Fruit fly (Drosophila melanogaster): ENCODE results near the gene 5-HT2A.

Gene 5-HT2A

DNA sequence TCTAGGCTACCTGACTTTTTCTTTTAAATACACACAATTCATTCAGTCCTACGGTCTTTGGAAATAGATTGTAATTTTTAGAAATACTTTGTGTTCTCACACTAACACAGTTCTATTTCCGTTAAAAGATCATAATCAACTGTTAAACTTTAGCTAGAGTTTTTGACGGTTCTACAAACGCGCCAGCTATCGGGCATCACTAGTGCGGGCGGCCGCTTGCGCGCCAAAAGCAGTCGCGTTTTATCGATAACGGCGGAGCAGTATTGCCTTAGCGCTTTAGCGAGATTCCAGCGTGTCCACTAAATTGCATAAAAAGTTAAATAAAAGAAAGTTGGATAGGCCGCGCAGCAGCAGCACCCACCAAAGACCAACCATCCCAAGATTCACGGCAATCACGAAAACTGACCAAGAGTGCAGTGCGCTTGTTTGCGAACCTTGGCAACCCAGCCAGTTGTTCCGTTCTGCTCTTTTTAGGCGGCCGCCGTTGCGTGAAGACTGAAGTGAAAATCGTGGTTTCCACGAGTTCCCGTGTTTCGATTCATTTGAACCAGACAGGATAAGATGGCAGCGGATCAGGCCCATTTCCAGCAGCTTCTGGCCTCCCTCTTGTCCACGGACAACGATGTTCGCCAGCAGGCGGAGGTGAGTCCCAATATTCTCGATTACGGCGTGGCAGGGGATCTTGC, 36.6 kb downstream of the 5-HT2A start, which contains the start of gene Karybeta3 (continued):
- TF ChIP-seq Hr4 (GFP tag; optimal IDR thresholded peaks at IDR 0.05) (peak; percentile 81), CG4318 (GFP tag; optimal IDR thresholded peaks at IDR 0.05) (no peak), Ets21C (GFP tag; optimal IDR thresholded peaks at IDR 0.05) (peak; percentile 66), CG31627 (GFP tag; optimal IDR thresholded peaks at IDR 0.05) (peak; percentile 82), CG11902 (GFP tag; optimal IDR thresholded peaks at IDR 0.05) (peak; percentile 51), CG6276 (GFP tag; optimal IDR thresholded peaks at IDR 0.05) (no peak), CG8319 (GFP tag; optimal IDR thresholded peaks at IDR 0.05) (peak; percentile 79), vri (GFP tag; optimal IDR thresholded peaks at IDR 0.05) (peak; percentile 33), Sox15 (GFP tag; optimal IDR thresholded peaks at IDR 0.05) (peak; percentile 47), CG3919 (GFP tag; optimal IDR thresholded peaks at IDR 0.05) (no peak), svp (GFP tag) (no peak), Sox14 (GFP tag; optimal IDR thresholded peaks at IDR 0.05) (peak; percentile 87), Eip78C (GFP tag) (peak; percentile 91), dsx (GFP tag; optimal IDR thresholded peaks at IDR 0.05; ENCODE audit: poor library complexity, severe bottlenecking) (no peak), lz (GFP tag; optimal IDR thresholded peaks at IDR 0.05) (peak; percentile 82), pdm3 (GFP tag; optimal IDR thresholded peaks at IDR 0.05) (peak; percentile 85), CG32006 (GFP tag; optimal IDR thresholded peaks at IDR 0.05) (no peak), Hr38 (GFP tag; optimal IDR thresholded peaks at IDR 0.05) (peak; percentile 36), ss (GFP tag; optimal IDR thresholded peaks at IDR 0.05) (peak in 1 of 2 experiments; percentile 73), Smox (GFP tag; optimal IDR thresholded peaks at IDR 0.05) (no peak), CG11762 (GFP tag; optimal IDR thresholded peaks at IDR 0.05; ENCODE audit: insufficient read depth) (peak; percentile 67), CG34406 (GFP tag; optimal IDR thresholded peaks at IDR 0.05) (peak; percentile 75), CG9139 (GFP tag; optimal IDR thresholded peaks at IDR 0.05) (no peak), fkh (GFP tag; optimal IDR thresholded peaks at IDR 0.05) (no peak), Gug (GFP tag; IDR thresholded peaks at IDR 0.05) (no peak; the same call in 1 of the 2 replicates)

DNA sequence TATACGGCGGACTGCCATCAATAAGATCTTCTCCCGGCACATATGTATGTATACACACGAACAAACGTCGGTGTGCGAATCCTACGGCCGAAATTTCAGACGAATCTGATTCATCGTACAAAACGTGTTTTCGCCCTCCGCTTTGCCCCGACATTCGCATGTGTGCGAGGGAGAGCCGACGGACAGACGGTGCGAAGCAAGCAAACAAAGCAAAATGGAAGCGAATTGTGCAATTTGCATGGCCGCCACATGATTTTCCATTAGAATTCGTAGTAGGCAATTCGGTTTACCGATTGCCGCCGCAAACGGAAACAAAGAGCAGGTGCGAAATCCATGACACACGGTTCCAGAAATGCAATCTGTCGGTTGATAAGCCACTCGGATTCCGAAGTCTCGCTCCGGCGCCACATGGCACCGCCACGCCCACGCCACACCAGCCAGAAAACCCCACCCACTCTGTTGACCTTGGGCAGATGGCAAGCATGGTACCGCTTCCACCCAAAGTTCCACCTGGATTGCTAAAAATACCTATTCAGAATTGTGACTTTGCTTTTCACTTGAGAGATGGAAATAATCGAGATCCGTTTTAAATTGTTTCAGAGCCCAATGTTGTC, 37.3 kb downstream of the 5-HT2A start:
- TF ChIP-seq CG1621 (tag; optimal IDR thresholded peaks at IDR 0.05) (peak; percentile 20), Sox15 (GFP tag; optimal IDR thresholded peaks at IDR 0.05) (no peak), Ets96B (tag; optimal IDR thresholded peaks at IDR 0.05) (no peak), CG15336 (GFP tag; IDR thresholded peaks at IDR 0.05) (peak; percentile 10; the same call in 1 of the 2 replicates), eg (GFP tag; IDR thresholded peaks at IDR 0.05) (no peak), CG6792 (GFP tag; optimal IDR thresholded peaks at IDR 0.05) (no peak), Hr38 (GFP tag; optimal IDR thresholded peaks at IDR 0.05) (no peak), Eip75B (GFP tag; optimal IDR thresholded peaks at IDR 0.05) (no peak), Eip78C (GFP tag) (no peak), fkh (GFP tag; optimal IDR thresholded peaks at IDR 0.05) (no peak), CG8632 (GFP tag; optimal IDR thresholded peaks at IDR 0.05) (no peak), CG32006 (GFP tag; optimal IDR thresholded peaks at IDR 0.05) (no peak), CG6808 (GFP tag; optimal IDR thresholded peaks at IDR 0.05) (no peak), CG10631 (GFP tag; optimal IDR thresholded peaks at IDR 0.05) (no peak), vri (GFP tag; optimal IDR thresholded peaks at IDR 0.05) (peak; percentile 73), CG11762 (GFP tag; optimal IDR thresholded peaks at IDR 0.05; ENCODE audit: insufficient read depth) (no peak), esn (GFP tag; optimal IDR thresholded peaks at IDR 0.05) (no peak), Sox14 (GFP tag; optimal IDR thresholded peaks at IDR 0.05) (no peak), CG16779 (tag; optimal IDR thresholded peaks at IDR 0.05) (no peak), CG11294 (GFP tag; IDR thresholded peaks at IDR 0.05) (no peak), CG10669 (GFP tag; optimal IDR thresholded peaks at IDR 0.05) (no peak), topi (GFP tag; optimal IDR thresholded peaks at IDR 0.05) (no peak)
